Fruit fly (Drosophila melanogaster): Measurements from ENCODE around the gene Atg4b.

- no peak for TF ChIP-seq CG8478 (optimal IDR thresholded peaks at IDR 0.05)
- TF ChIP-seq CTCF (optimal IDR thresholded peaks at IDR 0.05), result no peak
Measured at dm6 chr3R:15375470-15375869, 18.7 kb upstream of the Atg4b start.
